Worm (Caenorhabditis elegans): Measurements from ENCODE around the gene F52G3.8.

ce11 chrX:16931255-16932023 is 21.3 kb downstream of the F52G3.8 start:
- TF ChIP-seq F13H6.1 (tag; optimal IDR thresholded peaks at IDR 0.05): no peak
- TF ChIP-seq unc-55 (GFP tag; optimal IDR thresholded peaks at IDR 0.05): no peak
- no peak for TF ChIP-seq fos-1 (tag; optimal IDR thresholded peaks at IDR 0.05)
- TF ChIP-seq dmd-4 (tag; optimal IDR thresholded peaks at IDR 0.05): no peak
- TF ChIP-seq skn-1 (tag; optimal IDR thresholded peaks at IDR 0.05): peak; percentile 44
- TF ChIP-seq nhr-237 (tag; optimal IDR thresholded peaks at IDR 0.05): peak; percentile 13
- no peak for TF ChIP-seq Y55F3AM.14 (GFP tag; optimal IDR thresholded peaks at IDR 0.05)
- no peak for TF ChIP-seq nhr-21 (tag; optimal IDR thresholded peaks at IDR 0.05)
- no peak for TF ChIP-seq alr-1 (tag; optimal IDR thresholded peaks at IDR 0.05)
- TF ChIP-seq ZK546.5 (tag; optimal IDR thresholded peaks at IDR 0.05): no peak
- TF ChIP-seq lsy-2 (tag; optimal IDR thresholded peaks at IDR 0.05): peak; percentile 37 to 43
- peak; percentile 18 for TF ChIP-seq nhr-77 (tag; optimal IDR thresholded peaks at IDR 0.05)
- TF ChIP-seq nhr-12 (tag; optimal IDR thresholded peaks at IDR 0.05): no peak
